Worm (Caenorhabditis elegans) whole organism, L2 larva: ENCODE data around the gene C35A5.4.
A peak's percentile ranks its signal among the peaks of the same experiment; 100 is the strongest.

Experiments
- C34F6.9 ChIP-seq: fragments of 150-350 bp; optimal IDR thresholded peaks from 2 replicates; lab custom pipeline; 2014; ENCODE audit warnings: missing biosample characterization, missing genetic modification characterization
- R02D3.7 ChIP-seq: fragments of 150-350 bp; optimal IDR thresholded peaks from 2 replicates; lab custom pipeline; 2014; ENCODE audit warnings: missing biosample characterization, missing genetic modification characterization
- ZK546.5 ChIP-seq: sonication (generic microtip); optimal IDR thresholded peaks from 2 replicates; lab custom pipeline; 2017; ENCODE audit warnings: missing biosample characterization, missing genetic modification characterization
- aly-2 ChIP-seq: fragments of 150-350 bp; optimal IDR thresholded peaks from 2 replicates; lab custom pipeline; 2014; ENCODE audit warnings: missing biosample characterization, missing genetic modification characterization
- ama-1 ChIP-seq: fragments of 150-350 bp; optimal IDR thresholded peaks from 2 replicates; lab custom pipeline; 2018; ENCODE audit warnings: inconsistent platforms
- blmp-1 ChIP-seq: sonication (generic microtip); optimal IDR thresholded peaks from 2 replicates; lab custom pipeline; 2017; ENCODE audit warnings: missing genetic modification characterization, mild to moderate bottlenecking, missing compliant biosample characterization, antibody characterized with exemption, moderate library complexity; ENCODE audit not compliant: insufficient read depth
- ceh-16 ChIP-seq: fragments of 150-350 bp; optimal IDR thresholded peaks from 2 replicates; lab custom pipeline; 2014; ENCODE audit warnings: missing biosample characterization, missing genetic modification characterization
- crh-2 ChIP-seq: sonication (generic microtip); optimal IDR thresholded peaks from 2 replicates; lab custom pipeline; 2017; ENCODE audit warnings: missing biosample characterization, missing genetic modification characterization
- dmd-4 ChIP-seq: sonication (generic microtip); optimal IDR thresholded peaks from 2 replicates; lab custom pipeline; 2017; ENCODE audit warnings: missing biosample characterization, missing genetic modification characterization
- egl-27 ChIP-seq: sonication (generic microtip); optimal IDR thresholded peaks from 3 replicates; lab custom pipeline; 2017; ENCODE audit warnings: missing biosample characterization, missing genetic modification reagents, missing genetic modification characterization
- elt-1 ChIP-seq: fragments of 150-350 bp; optimal IDR thresholded peaks from 2 replicates; lab custom pipeline; 2014; ENCODE audit warnings: missing biosample characterization, missing genetic modification characterization
- elt-3 ChIP-seq: sonication (generic microtip); optimal IDR thresholded peaks from 2 replicates; lab custom pipeline; 2017; ENCODE audit warnings: missing biosample characterization, missing genetic modification characterization
- fos-1 ChIP-seq: fragments of 150-350 bp; optimal IDR thresholded peaks from 2 replicates; lab custom pipeline; 2014; ENCODE audit warnings: missing biosample characterization, missing genetic modification characterization
- gmeb-1 ChIP-seq: fragments of 150-350 bp; optimal IDR thresholded peaks from 2 replicates; lab custom pipeline; 2014; ENCODE audit warnings: missing biosample characterization, missing genetic modification characterization
- lin-11 ChIP-seq: fragments of 150-350 bp; sonication (generic microtip); optimal IDR thresholded peaks from 2 replicates; lab custom pipeline; 2014; ENCODE audit warnings: missing biosample characterization, missing genetic modification characterization, inconsistent platforms, mixed read lengths
- lin-13 ChIP-seq: fragments of 150-350 bp; optimal IDR thresholded peaks from 2 replicates; lab custom pipeline; 2014; ENCODE audit warnings: missing biosample characterization, missing genetic modification reagents, missing genetic modification characterization
- lin-39 ChIP-seq: fragments of 150-350 bp; optimal IDR thresholded peaks from 2 replicates; lab custom pipeline; 2014; ENCODE audit warnings: missing biosample characterization, missing genetic modification reagents, missing genetic modification characterization
- lsy-2 ChIP-seq, 2 experiments: fragments of 150-350 bp in 1 of 2; sonication (generic microtip) in 1 of 2; optimal IDR thresholded peaks; 2 replicates each; lab custom pipeline; 2014 to 2017; ENCODE audit warnings: missing biosample characterization in 2 of 2, missing genetic modification characterization in 2 of 2
- mab-5 ChIP-seq: fragments of 150-350 bp; optimal IDR thresholded peaks from 2 replicates; lab custom pipeline; 2014; ENCODE audit warnings: missing biosample characterization, missing genetic modification characterization
- mbf-1 ChIP-seq: sonication (generic microtip); optimal IDR thresholded peaks from 2 replicates; lab custom pipeline; 2017; ENCODE audit warnings: missing biosample characterization, missing genetic modification characterization
- mdl-1 ChIP-seq, 2 experiments: fragments of 150-350 bp in 1 of 2; sonication (generic microtip) in 1 of 2; optimal IDR thresholded peaks; 2 replicates each; lab custom pipeline; 2017; ENCODE audit warnings: missing biosample characterization in 2 of 2, missing genetic modification characterization in 2 of 2
- nhr-10 ChIP-seq: sonication (generic microtip); optimal IDR thresholded peaks from 2 replicates; lab custom pipeline; 2017; ENCODE audit warnings: missing biosample characterization, missing genetic modification characterization
- nhr-11 ChIP-seq: fragments of 150-350 bp; optimal IDR thresholded peaks from 2 replicates; lab custom pipeline; 2014; ENCODE audit warnings: missing biosample characterization, missing genetic modification characterization
- nhr-12 ChIP-seq: fragments of 150-350 bp; optimal IDR thresholded peaks from 2 replicates; lab custom pipeline; 2014; ENCODE audit warnings: missing biosample characterization, missing genetic modification characterization
- nhr-129 ChIP-seq: fragments of 150-350 bp; optimal IDR thresholded peaks from 2 replicates; lab custom pipeline; 2014; ENCODE audit warnings: missing biosample characterization, missing genetic modification characterization
- nhr-23 ChIP-seq: fragments of 150-350 bp; optimal IDR thresholded peaks from 2 replicates; lab custom pipeline; 2014; ENCODE audit warnings: missing biosample characterization, missing genetic modification reagents, missing genetic modification characterization
- nhr-237 ChIP-seq: fragments of 150-350 bp; optimal IDR thresholded peaks from 2 replicates; lab custom pipeline; 2014; ENCODE audit warnings: missing biosample characterization, missing genetic modification characterization
- nhr-25 ChIP-seq: fragments of 150-350 bp; sonication (generic microtip); optimal IDR thresholded peaks from 3 replicates; lab custom pipeline; 2014; ENCODE audit warnings: missing biosample characterization, missing genetic modification characterization
- nhr-6 ChIP-seq: fragments of 150-350 bp; optimal IDR thresholded peaks from 2 replicates; lab custom pipeline; 2014; ENCODE audit warnings: missing biosample characterization, missing genetic modification characterization
- nhr-77 ChIP-seq: fragments of 150-350 bp; optimal IDR thresholded peaks from 2 replicates; lab custom pipeline; 2014; ENCODE audit warnings: missing biosample characterization, missing genetic modification characterization
- peb-1 ChIP-seq: fragments of 150-350 bp; optimal IDR thresholded peaks from 2 replicates; lab custom pipeline; 2014; ENCODE audit warnings: missing biosample characterization, missing genetic modification characterization
- sem-4 ChIP-seq: fragments of 150-350 bp; optimal IDR thresholded peaks from 2 replicates; lab custom pipeline; 2014; ENCODE audit warnings: missing biosample characterization, missing genetic modification reagents, missing genetic modification characterization
- skn-1 ChIP-seq: sonication (generic microtip); optimal IDR thresholded peaks from 2 replicates; lab custom pipeline; 2017; ENCODE audit warnings: missing biosample characterization, missing genetic modification characterization
- sma-3 ChIP-seq: sonication (generic microtip); optimal IDR thresholded peaks from 2 replicates; lab custom pipeline; 2016; ENCODE audit warnings: missing genetic modification reagents, missing genetic modification characterization, missing compliant biosample characterization
- sma-9 ChIP-seq, 2 experiments: fragments of 150-350 bp in 1 of 2; sonication (generic microtip) in 1 of 2; optimal IDR thresholded peaks; 2 replicates each; lab custom pipeline; 2014 to 2016; ENCODE audit warnings: missing genetic modification characterization in 2 of 2, mild to moderate bottlenecking in 1 of 2, missing biosample characterization in 1 of 2, missing compliant biosample characterization in 1 of 2, missing genetic modification reagents in 1 of 2, moderate library complexity in 1 of 2
- snpc-4 ChIP-seq: fragments of 150-350 bp; optimal IDR thresholded peaks from 2 replicates; lab custom pipeline; 2014; ENCODE audit warnings: missing biosample characterization, missing genetic modification characterization
- unc-39 ChIP-seq: fragments of 150-350 bp; optimal IDR thresholded peaks from 2 replicates; lab custom pipeline; 2014; ENCODE audit warnings: missing biosample characterization, missing genetic modification characterization
- unc-55 ChIP-seq: fragments of 150-350 bp; sonication (generic microtip); optimal IDR thresholded peaks from 3 replicates; lab custom pipeline; 2014; ENCODE audit warnings: missing biosample characterization, missing genetic modification reagents, missing genetic modification characterization
- unc-62 ChIP-seq: fragments of 150-350 bp; optimal IDR thresholded peaks from 2 replicates; lab custom pipeline; 2014; ENCODE audit warnings: missing biosample characterization, missing genetic modification reagents, missing genetic modification characterization
- zag-1 ChIP-seq: fragments of 150-350 bp; optimal IDR thresholded peaks from 2 replicates; lab custom pipeline; 2014; ENCODE audit warnings: missing biosample characterization, missing genetic modification characterization
- ztf-1 ChIP-seq: fragments of 200-800 bp; sonication (Bioruptor generic); conservative IDR thresholded peaks from 2 replicates; pipeline ENCODE4 v1.3.6; 2022; ENCODE audit warnings: missing genetic modification characterization, missing compliant biosample characterization
- ztf-4 ChIP-seq: fragments of 150-350 bp; optimal IDR thresholded peaks from 2 replicates; lab custom pipeline; 2014; ENCODE audit warnings: missing biosample characterization, missing genetic modification characterization

Gene C35A5.4

DNA sequence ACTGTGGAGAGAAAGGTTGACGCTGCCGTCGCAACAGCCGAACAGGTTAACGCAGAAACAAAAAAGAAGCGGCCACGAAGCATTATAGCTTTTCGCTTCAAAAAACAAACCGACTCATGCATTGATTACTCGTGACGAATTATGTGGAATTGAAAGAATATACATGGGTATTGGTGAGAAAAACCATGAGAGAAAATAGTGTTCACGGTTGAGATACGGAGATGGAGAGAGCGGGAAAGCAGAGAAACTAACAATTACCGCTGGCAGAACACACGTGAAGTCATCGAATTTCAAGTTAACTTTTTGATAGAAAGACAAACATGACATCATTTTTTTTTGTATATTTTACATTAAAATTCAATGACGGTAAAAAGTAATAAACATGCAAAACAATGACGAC is 38.5 kb downstream of the C35A5.4 start (continued):
- TF ChIP-seq egl-27 (tag; lab: Kevin White, UChicago), result no peak
- no peak for TF ChIP-seq peb-1 (tag; lab: Kevin White, UChicago)
- peak; percentile 62 for TF ChIP-seq ama-1 (lab: Kevin White, UChicago)
- no peak for TF ChIP-seq unc-39 (tag; lab: Kevin White, UChicago)
- TF ChIP-seq snpc-4 (tag; lab: Kevin White, UChicago), result no peak
- no peak for TF ChIP-seq sem-4 (tag; lab: Kevin White, UChicago)
- TF ChIP-seq mbf-1 (tag; lab: Kevin White, UChicago), result no peak
- peak; percentile 28 for TF ChIP-seq lin-13
- peak; percentile 53 for TF ChIP-seq fos-1 (tag; lab: Kevin White, UChicago)
- TF ChIP-seq skn-1, result peak; percentile 27
- TF ChIP-seq R02D3.7, result no peak
- no peak for TF ChIP-seq unc-62 (GFP tag; lab: Kevin White, UChicago)
- no peak for TF ChIP-seq gmeb-1 (tag; lab: Kevin White, UChicago)
- TF ChIP-seq ztf-1 (GFP tag; lab: Robert Waterston, UW), result no peak
- peak; percentile 41 for TF ChIP-seq C34F6.9 (tag; lab: Kevin White, UChicago)
- no peak for TF ChIP-seq blmp-1 (tag; lab: Kevin White, UChicago)
- no peak for TF ChIP-seq lin-39 (tag; lab: Kevin White, UChicago)
- TF ChIP-seq sma-3 (GFP tag; lab: Kevin White, UChicago), result no peak
- no peak for TF ChIP-seq nhr-237 (tag; lab: Kevin White, UChicago)
- TF ChIP-seq nhr-12 (tag; lab: Kevin White, UChicago), result no peak
- TF ChIP-seq nhr-11 (tag; lab: Kevin White, UChicago), result no peak
- TF ChIP-seq, all 48 proteins: peak for 13

DNA sequence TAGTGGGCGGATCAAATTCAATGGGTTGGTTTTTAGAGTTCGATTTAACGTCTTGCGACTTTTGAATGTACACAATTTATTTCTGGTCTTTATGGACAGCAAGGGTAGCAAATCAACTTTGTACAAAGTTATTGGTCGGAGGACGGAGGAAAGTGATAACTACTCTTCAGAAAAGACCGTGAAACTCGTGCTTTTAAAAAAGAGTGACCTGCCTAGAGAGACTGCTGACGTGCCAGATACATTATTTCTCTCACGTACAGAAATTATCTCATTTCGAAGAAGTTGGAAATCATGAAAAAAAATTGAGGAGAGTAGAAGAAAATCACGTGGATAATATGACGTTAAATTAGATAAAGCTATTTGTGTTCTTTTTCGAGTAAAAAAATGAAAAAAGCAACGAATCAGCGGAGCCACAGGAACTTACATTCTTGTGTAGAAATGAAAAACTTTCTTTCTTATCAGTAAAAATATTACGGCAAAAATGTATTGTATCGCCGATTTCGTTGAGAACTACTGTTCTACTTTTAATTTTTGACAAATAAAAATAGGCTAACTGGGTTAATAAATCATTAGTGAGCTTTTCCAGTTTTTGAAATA is 39.4 kb downstream of the C35A5.4 start, which contains the start of gene ppm-1.A:
ppm-1.A (minus strand) TSS at position 294 of the 597 bp plus-strand sequence.
- TF ChIP-seq crh-2 (tag; lab: Kevin White, UChicago), result peak; percentile 42
- peak; percentile 0 for TF ChIP-seq fos-1 (tag; lab: Kevin White, UChicago)
- TF ChIP-seq ama-1 (lab: Kevin White, UChicago), result peak; percentile 14
- TF ChIP-seq lsy-2 (tag; optimal IDR thresholded peaks at IDR 0.05; lab: Kevin White, UChicago), result peak in 1 of 2 experiments; percentile 1
- TF ChIP-seq lin-11, result peak; percentile 10
- TF ChIP-seq ZK546.5, result no peak
- peak; percentile 1 for TF ChIP-seq sma-3 (GFP tag; lab: Kevin White, UChicago)
- no peak for TF ChIP-seq ceh-16 (tag; lab: Kevin White, UChicago)
- no peak for TF ChIP-seq unc-55 (GFP tag; lab: Kevin White, UChicago)
- peak; percentile 39 for TF ChIP-seq nhr-25
- peak; percentile 52 for TF ChIP-seq gmeb-1 (tag; lab: Kevin White, UChicago)
- TF ChIP-seq blmp-1 (tag; lab: Kevin White, UChicago), result peak; percentile 33
- TF ChIP-seq sma-9 (GFP tag; optimal IDR thresholded peaks at IDR 0.05; lab: Kevin White, UChicago), result peak; percentile 1
- no peak for TF ChIP-seq sma-9 (tag; optimal IDR thresholded peaks at IDR 0.05; lab: Kevin White, UChicago)
- no peak for TF ChIP-seq R02D3.7
- TF ChIP-seq nhr-129 (tag; lab: Kevin White, UChicago), result peak; percentile 46

ce11 chrV:10536808-10537207 is 40.0 kb downstream of the C35A5.4 start:
- peak; percentile 93 for TF ChIP-seq nhr-25
- TF ChIP-seq lin-39 (tag; lab: Kevin White, UChicago), result peak; percentile 2
- peak; percentile 31 for TF ChIP-seq nhr-10 (tag; lab: Kevin White, UChicago)
- peak; percentile 69 for TF ChIP-seq ztf-4 (tag; lab: Kevin White, UChicago)
- no peak for TF ChIP-seq peb-1 (tag; lab: Kevin White, UChicago)
- TF ChIP-seq mbf-1 (tag; lab: Kevin White, UChicago), result no peak
- TF ChIP-seq snpc-4 (tag; lab: Kevin White, UChicago), result peak; percentile 85
- peak; percentile 42 for TF ChIP-seq R02D3.7
- peak; percentile 89 for TF ChIP-seq fos-1 (tag; lab: Kevin White, UChicago)
- TF ChIP-seq gmeb-1 (tag; lab: Kevin White, UChicago), result peak; percentile 96
- peak; percentile 87 for TF ChIP-seq sma-3 (GFP tag; lab: Kevin White, UChicago)
- no peak for TF ChIP-seq dmd-4
- peak; percentile 32 for TF ChIP-seq unc-62 (GFP tag; lab: Kevin White, UChicago)
- peak; percentile 94 for TF ChIP-seq unc-55 (GFP tag; lab: Kevin White, UChicago)
- TF ChIP-seq nhr-23 (tag; lab: Kevin White, UChicago), result no peak
- TF ChIP-seq nhr-6 (tag; lab: Kevin White, UChicago), result peak; percentile 93
- TF ChIP-seq elt-1, result no peak
- TF ChIP-seq nhr-77, result peak; percentile 48
- peak in 1 of 2 experiments; percentile 79 for TF ChIP-seq mdl-1 (tag; optimal IDR thresholded peaks at IDR 0.05; lab: Kevin White, UChicago)
- peak; percentile 96 for TF ChIP-seq crh-2 (tag; lab: Kevin White, UChicago)
- TF ChIP-seq elt-3, result no peak
- TF ChIP-seq lsy-2 (tag; optimal IDR thresholded peaks at IDR 0.05; lab: Kevin White, UChicago), result peak; percentile 86 to 95
- peak; percentile 52 for TF ChIP-seq blmp-1 (tag; lab: Kevin White, UChicago)
- peak; percentile 19 for TF ChIP-seq nhr-12 (tag; lab: Kevin White, UChicago)
- TF ChIP-seq C34F6.9 (tag; lab: Kevin White, UChicago), result peak; percentile 98
- peak; percentile 12 for TF ChIP-seq ZK546.5
- peak; percentile 95 for TF ChIP-seq sem-4 (tag; lab: Kevin White, UChicago)
- peak; percentile 97 for TF ChIP-seq nhr-129 (tag; lab: Kevin White, UChicago)
- TF ChIP-seq zag-1 (tag; lab: Kevin White, UChicago), result peak; percentile 64
- TF ChIP-seq lin-13, result peak; percentile 93
- TF ChIP-seq egl-27 (tag; lab: Kevin White, UChicago), result peak; percentile 87
- TF ChIP-seq mab-5 (tag; lab: Kevin White, UChicago), result peak; percentile 87
- no peak for TF ChIP-seq ztf-1 (GFP tag; lab: Robert Waterston, UW)
- TF ChIP-seq sma-9 (GFP tag; optimal IDR thresholded peaks at IDR 0.05; lab: Kevin White, UChicago), result peak; percentile 95
- TF ChIP-seq sma-9 (tag; optimal IDR thresholded peaks at IDR 0.05; lab: Kevin White, UChicago), result no peak
- TF ChIP-seq lin-11, result peak; percentile 93
- peak; percentile 74 for TF ChIP-seq ama-1 (lab: Kevin White, UChicago)
- TF ChIP-seq ceh-16 (tag; lab: Kevin White, UChicago), result peak; percentile 86
- no peak for TF ChIP-seq aly-2 (tag; lab: Kevin White, UChicago)
